Worm (Caenorhabditis elegans): ENCODE results near the gene srbc-67.

Gene srbc-67

ce11 chrV:3502038-3502437 lies 39.0 kb downstream of the srbc-67 start, which contains the start of the genes C07G3.8 and C07G3.10:
C07G3.8 (minus strand) TSS chrV:3502138.
C07G3.10 (plus strand) TSS chrV:3502307.
- TF ChIP-seq T23F11.4 (GFP tag; optimal IDR thresholded peaks at IDR 0.05) = no peak

DNA sequence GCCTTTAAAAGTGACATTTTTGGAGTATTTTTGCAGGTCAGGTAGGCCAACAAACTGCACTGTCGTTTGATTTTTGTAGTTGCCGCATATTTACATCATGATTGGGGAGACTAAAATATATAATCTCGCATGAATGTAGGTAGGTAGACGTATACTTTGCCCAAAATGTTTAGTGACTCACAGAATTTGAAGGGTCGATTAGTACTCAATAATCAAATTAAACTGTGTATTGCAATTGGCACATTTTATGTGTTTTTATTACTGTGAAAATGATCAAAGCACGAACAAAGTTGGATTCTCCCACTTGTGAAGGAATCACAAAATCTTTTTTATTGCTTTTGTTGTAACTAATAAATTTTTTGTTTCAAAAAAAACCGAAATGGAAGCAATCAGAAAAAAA lies 44.1 kb downstream of the srbc-67 start, which contains the start of gene C07G3.15:
Gene C07G3.15, minus strand, starts transcription at position 101 of the 400 bp plus-strand sequence.
- no peak for TF ChIP-seq unc-3 (GFP tag; conservative IDR thresholded peaks at IDR 0.05)
- no peak for TF ChIP-seq unc-3 (tag; optimal IDR thresholded peaks at IDR 0.05)

- TF ChIP-seq zip-5 (tag; optimal IDR thresholded peaks at IDR 0.05) (no peak), hlh-13 (GFP tag; optimal IDR thresholded peaks at IDR 0.05) (no peak), Y22D7AL.16 (tag; optimal IDR thresholded peaks at IDR 0.05) (no peak), unc-86 (tag; optimal IDR thresholded peaks at IDR 0.05) (no peak), fkh-6 (tag; optimal IDR thresholded peaks at IDR 0.05) (no peak), K02D7.2 (tag; optimal IDR thresholded peaks at IDR 0.05) (no peak), ceh-34 (tag; optimal IDR thresholded peaks at IDR 0.05) (no peak), nfya-1 (tag; optimal IDR thresholded peaks at IDR 0.05) (no peak), unc-3 (GFP tag; conservative IDR thresholded peaks at IDR 0.05) (no peak), unc-3 (tag; optimal IDR thresholded peaks at IDR 0.05) (no peak)
These were observed 50.6 kb downstream of the srbc-67 start, which contains the start of gene srbc-36 for ce11 chrV:3490435-3490834. srbc-36 (minus strand) TSS chrV:3490535.

Data from whole organism, late embryonic.